Fruit fly (Drosophila melanogaster): ENCODE measurements around the gene ICA69.

dm6 chr3L:21097386-21097785 is 33.9 kb upstream of the ICA69 start:
- TF ChIP-seq CG6792 (GFP tag; optimal IDR thresholded peaks at IDR 0.05) = no peak
- TF ChIP-seq CG8119 (GFP tag; IDR thresholded peaks at IDR 0.05) = no peak
- no peak for TF ChIP-seq CG31627 (GFP tag; optimal IDR thresholded peaks at IDR 0.05)
- no peak for TF ChIP-seq CG8632 (GFP tag; optimal IDR thresholded peaks at IDR 0.05)
- TF ChIP-seq Smox (GFP tag; optimal IDR thresholded peaks at IDR 0.05) = no peak
- no peak for TF ChIP-seq eg (GFP tag; IDR thresholded peaks at IDR 0.05)
- no peak for TF ChIP-seq CG3919 (GFP tag; optimal IDR thresholded peaks at IDR 0.05)

Data from whole organism, prepupa.